Worm (Caenorhabditis elegans) whole organism, L2 larva: Measurements from ENCODE around the gene Y43F8B.18.

Experiments
- F13H6.1 ChIP-seq: sonication (generic microtip); optimal IDR thresholded peaks from 2 replicates; lab custom pipeline; 2016; ENCODE audit warnings: missing genetic modification characterization, missing compliant biosample characterization
- alr-1 ChIP-seq: fragments of 150-350 bp; optimal IDR thresholded peaks from 2 replicates; lab custom pipeline; 2014; ENCODE audit warnings: missing biosample characterization, missing genetic modification characterization
- ceh-16 ChIP-seq: fragments of 150-350 bp; optimal IDR thresholded peaks from 2 replicates; lab custom pipeline; 2014; ENCODE audit warnings: missing biosample characterization, missing genetic modification characterization
- dmd-4 ChIP-seq: sonication (generic microtip); optimal IDR thresholded peaks from 2 replicates; lab custom pipeline; 2017; ENCODE audit warnings: missing biosample characterization, missing genetic modification characterization
- elt-1 ChIP-seq: fragments of 150-350 bp; optimal IDR thresholded peaks from 2 replicates; lab custom pipeline; 2014; ENCODE audit warnings: missing biosample characterization, missing genetic modification characterization
- fos-1 ChIP-seq: fragments of 150-350 bp; optimal IDR thresholded peaks from 2 replicates; lab custom pipeline; 2014; ENCODE audit warnings: missing biosample characterization, missing genetic modification characterization
- lin-13 ChIP-seq: fragments of 150-350 bp; optimal IDR thresholded peaks from 2 replicates; lab custom pipeline; 2014; ENCODE audit warnings: missing biosample characterization, missing genetic modification reagents, missing genetic modification characterization
- lsy-2 ChIP-seq, 2 experiments: fragments of 150-350 bp in 1 of 2; sonication (generic microtip) in 1 of 2; optimal IDR thresholded peaks; 2 replicates each; lab custom pipeline; 2014 to 2017; ENCODE audit warnings: missing biosample characterization in 2 of 2, missing genetic modification characterization in 2 of 2
- nhr-23 ChIP-seq: fragments of 150-350 bp; optimal IDR thresholded peaks from 2 replicates; lab custom pipeline; 2014; ENCODE audit warnings: missing biosample characterization, missing genetic modification reagents, missing genetic modification characterization
- sem-4 ChIP-seq: fragments of 150-350 bp; optimal IDR thresholded peaks from 2 replicates; lab custom pipeline; 2014; ENCODE audit warnings: missing biosample characterization, missing genetic modification reagents, missing genetic modification characterization
- zag-1 ChIP-seq: fragments of 150-350 bp; optimal IDR thresholded peaks from 2 replicates; lab custom pipeline; 2014; ENCODE audit warnings: missing biosample characterization, missing genetic modification characterization
- ztf-4 ChIP-seq: fragments of 150-350 bp; optimal IDR thresholded peaks from 2 replicates; lab custom pipeline; 2014; ENCODE audit warnings: missing biosample characterization, missing genetic modification characterization

- no peak for TF ChIP-seq ztf-4 (tag; lab: Kevin White, UChicago)
- TF ChIP-seq F13H6.1 (tag; lab: Kevin White, UChicago) = no peak
- no peak for TF ChIP-seq fos-1
- no peak for TF ChIP-seq nhr-23
- no peak for TF ChIP-seq dmd-4 (tag; lab: Kevin White, UChicago)
- no peak for TF ChIP-seq sem-4
- no peak for TF ChIP-seq lin-13 (GFP tag; lab: Kevin White, UChicago)
- TF ChIP-seq elt-1 (tag; lab: Kevin White, UChicago) = no peak
- TF ChIP-seq alr-1 = no peak
- TF ChIP-seq ceh-16 (tag; lab: Kevin White, UChicago) = no peak
- no peak for TF ChIP-seq zag-1
- no peak for TF ChIP-seq lsy-2 (tag; optimal IDR thresholded peaks at IDR 0.05; lab: Kevin White, UChicago)
Observed at ce11 chrV:19509061-19509460, 23.3 kb downstream of the Y43F8B.18 start.
